Fruit fly (Drosophila melanogaster) whole organism, embryonic: ENCODE results near the gene CG8837.

Source experiments
- Atf-2 ChIP-seq: fragments of 200-800 bp; sonication (Bioruptor generic); optimal IDR thresholded peaks from 2 replicates; lab custom pipeline; 2016; ENCODE audit warnings: missing biosample characterization, missing genetic modification characterization
- BtbVII ChIP-seq: fragments of 200-800 bp; sonication (Bioruptor generic); optimal IDR thresholded peaks from 3 replicates; lab custom pipeline; 2017; ENCODE audit warnings: missing biosample characterization, mild to moderate bottlenecking, missing genetic modification characterization
- CG10462 ChIP-seq: fragments of 200-800 bp; sonication (Bioruptor generic); optimal IDR thresholded peaks from 2 replicates; lab custom pipeline; 2016; ENCODE audit warnings: missing biosample characterization, missing genetic modification characterization
- CG11560 ChIP-seq: fragments of 200-800 bp; sonication (Bioruptor generic); IDR thresholded peaks from 3 replicates; pipeline ENCODE4 v1.3.6; 2022; ENCODE audit warnings: missing biosample characterization, missing genetic modification characterization
- CG12744 ChIP-seq: fragments of 200-800 bp; sonication (Bioruptor generic); optimal IDR thresholded peaks from 2 replicates; lab custom pipeline; 2016; ENCODE audit warnings: missing biosample characterization, missing genetic modification characterization
- CG1603 ChIP-seq: fragments of 200-800 bp; sonication (Bioruptor generic); optimal IDR thresholded peaks from 2 replicates; lab custom pipeline; 2019; ENCODE audit warnings: missing biosample characterization, mild to moderate bottlenecking, missing genetic modification characterization, moderate library complexity
- CG17385 ChIP-seq: fragments of 200-800 bp; sonication (Bioruptor generic); optimal IDR thresholded peaks from 3 replicates; lab custom pipeline; 2018; ENCODE audit warnings: missing biosample characterization, mild to moderate bottlenecking, missing genetic modification characterization
- CG42726 ChIP-seq: fragments of 200-800 bp; sonication (Bioruptor generic); IDR thresholded peaks from 2 replicates; pipeline ENCODE4 v1.3.6; 2022; ENCODE audit warnings: missing biosample characterization, missing genetic modification characterization; ENCODE audit not compliant: partially characterized antibody
- CG43689 ChIP-seq: fragments of 200-800 bp; sonication (Bioruptor generic); IDR thresholded peaks from 2 replicates; pipeline ENCODE4 v1.3.6; 2022; ENCODE audit warnings: missing biosample characterization, missing genetic modification characterization
- CG4820 ChIP-seq: fragments of 200-800 bp; sonication (Bioruptor generic); optimal IDR thresholded peaks from 3 replicates; lab custom pipeline; 2016; ENCODE audit warnings: missing biosample characterization, missing genetic modification characterization
- CG6765 ChIP-seq: fragments of 200-800 bp; sonication (Bioruptor generic); optimal IDR thresholded peaks from 3 replicates; lab custom pipeline; 2017; ENCODE audit warnings: missing biosample characterization, mild to moderate bottlenecking, missing genetic modification characterization
- CG7556 ChIP-seq: fragments of 200-800 bp; sonication (Bioruptor generic); optimal IDR thresholded peaks from 2 replicates; lab custom pipeline; 2017; ENCODE audit warnings: missing biosample characterization, mild to moderate bottlenecking, missing genetic modification characterization
- CG8089 ChIP-seq: fragments of 200-800 bp; sonication (Bioruptor generic); optimal IDR thresholded peaks from 3 replicates; lab custom pipeline; 2016; ENCODE audit warnings: missing biosample characterization, missing genetic modification characterization
- CG8944 ChIP-seq: fragments of 200-800 bp; sonication (Bioruptor generic); optimal IDR thresholded peaks from 3 replicates; lab custom pipeline; 2016; ENCODE audit warnings: missing biosample characterization, missing genetic modification characterization
- Camta ChIP-seq: fragments of 200-800 bp; sonication (Bioruptor generic); optimal IDR thresholded peaks from 2 replicates; lab custom pipeline; 2016; ENCODE audit warnings: missing biosample characterization, missing genetic modification characterization
- CoRest ChIP-seq: fragments of 200-800 bp; sonication (Bioruptor generic); optimal IDR thresholded peaks from 3 replicates; lab custom pipeline; 2018; ENCODE audit warnings: missing biosample characterization, mild to moderate bottlenecking, missing genetic modification characterization, moderate library complexity
- E2f1 ChIP-seq: fragments of 200-800 bp; sonication (Bioruptor generic); IDR thresholded peaks from 2 replicates; pipeline ENCODE4 v1.3.6; 2022; ENCODE audit warnings: missing biosample characterization, missing genetic modification characterization
- Fer2 ChIP-seq: fragments of 200-800 bp; sonication (Bioruptor generic); optimal IDR thresholded peaks from 2 replicates; lab custom pipeline; 2018; ENCODE audit warnings: missing biosample characterization, mild to moderate bottlenecking, missing genetic modification characterization, moderate library complexity
- Hey ChIP-seq: fragments of 200-800 bp; sonication (Bioruptor generic); optimal IDR thresholded peaks from 3 replicates; lab custom pipeline; 2018; ENCODE audit warnings: missing biosample characterization, mild to moderate bottlenecking, missing genetic modification characterization
- Hmr ChIP-seq: fragments of 200-800 bp; sonication (Bioruptor generic); optimal IDR thresholded peaks from 3 replicates; lab custom pipeline; 2017; ENCODE audit warnings: mild to moderate bottlenecking, missing biosample characterization, missing genetic modification reagents, missing genetic modification characterization
- Sox102F ChIP-seq: fragments of 200-800 bp; sonication (Bioruptor generic); optimal IDR thresholded peaks from 2 replicates; lab custom pipeline; 2018; ENCODE audit warnings: missing biosample characterization, mild to moderate bottlenecking, missing genetic modification characterization, moderate library complexity
- Spps ChIP-seq: fragments of 200-800 bp; sonication (Bioruptor generic); optimal IDR thresholded peaks from 2 replicates; lab custom pipeline; 2018; ENCODE audit warnings: missing biosample characterization, mild to moderate bottlenecking, missing genetic modification characterization
- Stat92E ChIP-seq, 3 experiments: fragments of >200 bp in 2 of 3; fragments of 200-800 bp in 1 of 3; sonication (Bioruptor generic) in 1 of 3; optimal IDR thresholded peaks; 2 replicates each; lab custom pipeline; 2017 to 2019; ENCODE audit warnings: missing biosample characterization in 3 of 3, missing genetic modification characterization in 3 of 3, mild to moderate bottlenecking in 1 of 3, moderate library complexity in 1 of 3
- bab2 ChIP-seq: fragments of 200-800 bp; sonication (Bioruptor generic); optimal IDR thresholded peaks from 2 replicates; lab custom pipeline; 2016; ENCODE audit warnings: missing biosample characterization, missing genetic modification characterization
- bigmax ChIP-seq: fragments of 200-800 bp; sonication (Bioruptor generic); optimal IDR thresholded peaks from 2 replicates; lab custom pipeline; 2018; ENCODE audit warnings: missing biosample characterization, mild to moderate bottlenecking, missing genetic modification characterization
- corto ChIP-seq: fragments of 200-800 bp; sonication (Bioruptor generic); optimal IDR thresholded peaks from 2 replicates; lab custom pipeline; 2016; ENCODE audit warnings: missing biosample characterization, mild to moderate bottlenecking, missing genetic modification characterization, moderate library complexity
- crp ChIP-seq, 2 experiments: fragments of 200-800 bp; sonication (Bioruptor generic); optimal IDR thresholded peaks; 2 replicates in 1 of 2; 3 replicates in 1 of 2; lab custom pipeline; 2017; ENCODE audit warnings: missing biosample characterization in 2 of 2, missing genetic modification characterization in 2 of 2, mild to moderate bottlenecking in 1 of 2, moderate library complexity in 1 of 2
- cwo ChIP-seq: fragments of 200-800 bp; sonication (Bioruptor generic); optimal IDR thresholded peaks from 3 replicates; lab custom pipeline; 2017; ENCODE audit warnings: missing biosample characterization, missing genetic modification characterization, mild to moderate bottlenecking, moderate library complexity, missing genetic modification reagents
- dan ChIP-seq: fragments of 200-800 bp; sonication (Bioruptor generic); IDR thresholded peaks from 2 replicates; pipeline ENCODE4 v1.3.6; 2022; ENCODE audit warnings: missing biosample characterization, missing genetic modification characterization
- eyg ChIP-seq: fragments of 200-800 bp; sonication (Bioruptor generic); optimal IDR thresholded peaks from 3 replicates; lab custom pipeline; 2016; ENCODE audit warnings: missing biosample characterization, missing genetic modification characterization
- fru ChIP-seq: fragments of >200 bp; optimal IDR thresholded peaks from 2 replicates; lab custom pipeline; 2017
- gcm2 ChIP-seq: fragments of 200-800 bp; sonication (Bioruptor generic); optimal IDR thresholded peaks from 2 replicates; lab custom pipeline; 2016; ENCODE audit warnings: missing biosample characterization, missing genetic modification characterization
- gsb ChIP-seq: fragments of 200-800 bp; sonication (Bioruptor generic); IDR thresholded peaks from 2 replicates; pipeline ENCODE4 v1.3.6; 2022; ENCODE audit warnings: missing biosample characterization, missing genetic modification characterization
- ham ChIP-seq: fragments of 200-800 bp; sonication (Bioruptor generic); IDR thresholded peaks from 2 replicates; pipeline ENCODE4 v1.3.6; 2022; ENCODE audit warnings: missing biosample characterization, missing genetic modification characterization
- inv ChIP-seq: fragments of 200-800 bp; sonication (Bioruptor generic); IDR thresholded peaks from 2 replicates; pipeline ENCODE4 v1.3.6; 2022; ENCODE audit warnings: missing biosample characterization, missing genetic modification characterization; ENCODE audit not compliant: partially characterized antibody
- knrl ChIP-seq: fragments of 200-800 bp; sonication (Bioruptor generic); IDR thresholded peaks from 3 replicates; pipeline ENCODE4 v1.3.6; 2022; ENCODE audit warnings: missing biosample characterization, missing genetic modification characterization; ENCODE audit not compliant: partially characterized antibody
- lab ChIP-seq: fragments of 200-800 bp; sonication (Bioruptor generic); optimal IDR thresholded peaks from 3 replicates; lab custom pipeline; 2017; ENCODE audit warnings: missing biosample characterization, missing genetic modification characterization, mild to moderate bottlenecking, moderate library complexity, missing genetic modification reagents
- lola ChIP-seq, 3 experiments: fragments of >200 bp in 2 of 3; fragments of 200-800 bp in 1 of 3; sonication (Bioruptor generic) in 1 of 3; optimal IDR thresholded peaks; 2 replicates each; lab custom pipeline; 2017 to 2019; ENCODE audit warnings: missing biosample characterization in 3 of 3, missing genetic modification characterization in 3 of 3, mild to moderate bottlenecking in 1 of 3, moderate library complexity in 1 of 3
- p53 ChIP-seq: fragments of 200-800 bp; sonication (Bioruptor generic); optimal IDR thresholded peaks from 2 replicates; lab custom pipeline; 2016; ENCODE audit warnings: missing biosample characterization, missing genetic modification characterization
- row ChIP-seq: fragments of 200-800 bp; sonication (Bioruptor generic); IDR thresholded peaks from 3 replicates; pipeline ENCODE4 v1.3.6; 2022; ENCODE audit warnings: missing biosample characterization, missing genetic modification characterization
- slp2 ChIP-seq: fragments of 200-800 bp; sonication (Bioruptor generic); optimal IDR thresholded peaks from 2 replicates; lab custom pipeline; 2016; ENCODE audit warnings: missing biosample characterization, missing genetic modification characterization
- sna ChIP-seq: fragments of 200-800 bp; sonication (Bioruptor generic); IDR thresholded peaks from 2 replicates; pipeline ENCODE4 v1.3.6; 2022; ENCODE audit warnings: missing biosample characterization, missing genetic modification characterization; ENCODE audit not compliant: partially characterized antibody
- so ChIP-seq: fragments of 200-800 bp; sonication (Bioruptor generic); IDR thresholded peaks from 3 replicates; pipeline ENCODE4 v1.3.6; 2022; ENCODE audit warnings: missing biosample characterization, missing genetic modification characterization
- stc ChIP-seq: fragments of 200-800 bp; sonication (Bioruptor generic); IDR thresholded peaks from 2 replicates; pipeline ENCODE4 v1.3.6; 2022; ENCODE audit warnings: missing biosample characterization, missing genetic modification characterization
- tin ChIP-seq: fragments of 200-800 bp; sonication (Bioruptor generic); optimal IDR thresholded peaks from 3 replicates; lab custom pipeline; 2016; ENCODE audit warnings: missing biosample characterization, missing genetic modification characterization
- unc-4 ChIP-seq: fragments of 200-800 bp; sonication (Bioruptor generic); IDR thresholded peaks from 2 replicates; pipeline ENCODE4 v1.3.6; 2022; ENCODE audit warnings: missing biosample characterization, missing genetic modification characterization; ENCODE audit not compliant: partially characterized antibody
- unpg ChIP-seq: fragments of 200-800 bp; sonication (Bioruptor generic); optimal IDR thresholded peaks from 3 replicates; lab custom pipeline; 2018; ENCODE audit warnings: missing biosample characterization, mild to moderate bottlenecking, missing genetic modification characterization, moderate library complexity

Gene CG8837

DNA sequence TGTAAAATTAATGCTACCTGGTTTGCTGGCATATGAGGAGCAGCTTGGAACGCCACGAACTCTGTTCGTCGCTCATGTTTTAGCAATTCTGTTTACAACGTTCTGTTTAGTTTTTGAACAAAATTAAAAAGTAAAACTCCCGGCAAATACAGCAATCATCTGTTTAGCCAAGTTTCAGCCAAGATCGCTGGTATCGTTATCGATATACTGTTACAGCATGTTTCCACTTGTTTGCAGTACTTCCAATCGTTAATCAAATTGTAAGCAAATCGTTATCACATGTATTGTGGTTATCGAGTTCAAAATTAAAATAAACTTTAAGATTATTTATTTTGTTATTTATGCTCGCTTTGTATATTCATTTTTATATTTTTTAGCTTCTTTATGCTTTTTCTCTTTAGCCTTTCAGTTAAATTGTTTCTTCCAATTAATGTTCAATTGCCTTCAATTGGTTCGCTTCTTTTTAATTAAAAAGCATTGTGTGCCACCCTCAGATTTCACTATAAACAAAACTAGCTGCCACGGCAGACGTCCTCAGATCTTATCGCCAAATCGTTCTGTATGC, at the start of gene CG8837, which contains the start of gene Fign (continued):
- TF ChIP-seq slp2 (GFP tag; lab: Kevin White, UChicago) (no peak), unc-4 (GFP tag; lab: Robert Waterston, UW) (peak; percentile 57)
- TF ChIP-seq, all 482 proteins: peak for 60

DNA sequence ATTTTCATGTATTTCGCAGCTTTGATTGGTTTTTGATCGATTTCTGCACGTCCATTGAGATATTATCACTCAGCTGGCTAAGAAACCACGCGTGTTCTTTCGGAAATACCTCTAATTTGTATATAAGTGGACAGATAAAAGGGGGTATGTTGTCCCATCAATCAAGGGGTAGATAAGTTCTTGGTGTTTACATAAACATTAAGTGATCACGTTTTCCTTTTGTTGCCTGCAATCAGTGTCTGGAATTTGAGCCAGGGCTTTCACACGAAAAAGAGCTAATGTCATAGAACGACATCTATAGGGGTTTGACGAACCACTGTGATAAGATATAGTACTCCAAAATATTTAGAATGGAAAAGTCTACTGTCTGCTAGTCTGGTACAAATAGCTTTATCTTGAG, 41.3 kb upstream of the CG8837 start:
- TF ChIP-seq Sox102F (no peak), cwo (peak; percentile 35), lab (GFP tag; lab: Kevin White, UChicago) (peak; percentile 77), Hey (peak; percentile 71), CG42726 (GFP tag; lab: Robert Waterston, UW) (no peak)

DNA sequence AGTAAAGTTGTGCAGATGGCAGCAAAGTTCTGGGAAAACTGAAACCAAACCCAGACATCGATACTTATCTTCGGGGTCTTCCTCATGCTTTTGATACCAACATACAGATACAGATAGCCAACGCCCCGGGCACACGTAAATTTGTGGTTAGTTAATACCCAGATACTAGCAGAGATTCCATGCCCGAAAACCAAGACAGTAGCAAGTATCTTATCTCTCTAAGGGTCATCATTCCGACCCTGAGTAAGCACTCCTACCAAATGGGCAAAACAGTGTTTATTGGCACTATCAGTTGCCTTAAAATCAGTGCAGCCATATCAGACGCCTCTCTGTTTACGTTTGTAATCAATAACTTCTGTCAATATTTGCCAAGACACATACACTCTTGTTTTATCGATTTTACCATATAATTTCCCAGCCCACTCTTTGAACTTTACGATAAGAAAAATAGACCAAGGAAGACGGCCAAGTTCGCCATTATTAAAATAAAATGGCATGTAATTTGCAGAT, 39.5 kb upstream of the CG8837 start, which contains the start of gene OtopLb:
Gene OtopLb (minus strand): TSS at position 51 of the 510 bp plus-strand sequence.
- TF ChIP-seq fru (lab: Kevin White, UChicago) (no peak), eyg (no peak), Spps (tag; lab: Kevin White, UChicago) (no peak), bab2 (GFP tag; lab: Kevin White, UChicago) (no peak), bigmax (GFP tag; lab: Kevin White, UChicago) (no peak), sna (GFP tag; lab: Robert Waterston, UW) (no peak), CG12744 (no peak), Fer2 (no peak), CoRest (no peak), so (no peak), lola (GFP tag; optimal IDR thresholded peaks at IDR 0.05; lab: Kevin White, UChicago) (no peak), CG7556 (GFP tag; lab: Kevin White, UChicago) (no peak), stc (GFP tag; lab: Robert Waterston, UW) (no peak), E2f1 (GFP tag; lab: Robert Waterston, UW) (no peak), ham (GFP tag; lab: Robert Waterston, UW) (no peak), CG6765 (peak; percentile 37), CG8089 (no peak), BtbVII (GFP tag; lab: Kevin White, UChicago) (peak; percentile 73), knrl (GFP tag; lab: Robert Waterston, UW) (no peak), CG4820 (GFP tag; lab: Kevin White, UChicago) (no peak), CG11560 (tag; lab: Robert Waterston, UW) (no peak), inv (GFP tag; lab: Robert Waterston, UW) (no peak), p53 (no peak), crp (GFP tag; optimal IDR thresholded peaks at IDR 0.05; lab: Kevin White, UChicago) (no peak), corto (GFP tag; lab: Kevin White, UChicago) (no peak), Hmr (GFP tag; lab: Kevin White, UChicago) (peak; percentile 72), gsb (no peak), Stat92E (GFP tag; optimal IDR thresholded peaks at IDR 0.05; lab: Kevin White, UChicago) (no peak), tin (GFP tag; lab: Kevin White, UChicago) (no peak), gcm2 (GFP tag; lab: Kevin White, UChicago) (no peak), Atf-2 (GFP tag; lab: Kevin White, UChicago) (no peak), Camta (GFP tag; lab: Kevin White, UChicago) (no peak), CG1603 (no peak), CG10462 (GFP tag; lab: Kevin White, UChicago) (no peak), CG8944 (GFP tag; lab: Kevin White, UChicago) (no peak), CG43689 (no peak), unpg (GFP tag; lab: Kevin White, UChicago) (no peak), dan (GFP tag; lab: Robert Waterston, UW) (no peak), row (GFP tag; lab: Robert Waterston, UW) (no peak), CG17385 (GFP tag; lab: Kevin White, UChicago) (peak; percentile 10)
